Fruit fly (Drosophila melanogaster): ENCODE data around the gene CIAPIN1.

The CIAPIN1 gene

dm6 chr2L:14995594-14996463 lies 42.8 kb downstream of the CIAPIN1 start (continued):
- peak; percentile 81 for TF ChIP-seq ewg (GFP tag; optimal IDR thresholded peaks at IDR 0.05)
- TF ChIP-seq scrt (GFP tag; optimal IDR thresholded peaks at IDR 0.05): peak; percentile 96
- TF ChIP-seq CG14860 (GFP tag; IDR thresholded peaks at IDR 0.05; ENCODE audit: partially characterized antibody): no peak
- TF ChIP-seq Drgx (GFP tag; IDR thresholded peaks at IDR 0.05): peak; percentile 94
- TF ChIP-seq Vsx1 (GFP tag; optimal IDR thresholded peaks at IDR 0.05): peak; percentile 77
- TF ChIP-seq Dek (tag; optimal IDR thresholded peaks at IDR 0.05): peak; percentile 87
- peak; percentile 61 for TF ChIP-seq pb (GFP tag; optimal IDR thresholded peaks at IDR 0.05)

dm6 chr2L:14994834-14995506 lies 43.7 kb downstream of the CIAPIN1 start:
- TF ChIP-seq E2f2 (GFP tag; IDR thresholded peaks at IDR 0.05): no peak
- peak; percentile 48 for TF ChIP-seq CG7839 (tag; optimal IDR thresholded peaks at IDR 0.05)
- TF ChIP-seq C15 (GFP tag; IDR thresholded peaks at IDR 0.05): no peak
- no peak for TF ChIP-seq CG12155 (GFP tag; optimal IDR thresholded peaks at IDR 0.05)
- no peak for TF ChIP-seq CG17186 (GFP tag; optimal IDR thresholded peaks at IDR 0.05)
- TF ChIP-seq CG4820 (GFP tag; optimal IDR thresholded peaks at IDR 0.05): no peak
- peak; percentile 11 for TF ChIP-seq Xbp1 (GFP tag; optimal IDR thresholded peaks at IDR 0.05)
- no peak for TF ChIP-seq CG11723 (GFP tag; optimal IDR thresholded peaks at IDR 0.05)
- no peak for TF ChIP-seq CG1792 (GFP tag; optimal IDR thresholded peaks at IDR 0.05)
- peak; percentile 32 for TF ChIP-seq nmo (GFP tag; optimal IDR thresholded peaks at IDR 0.05)
- no peak for TF ChIP-seq CG2199 (GFP tag; IDR thresholded peaks at IDR 0.05)
- TF ChIP-seq Hr51 (GFP tag; optimal IDR thresholded peaks at IDR 0.05): peak in 1 of 2 experiments; percentile 62
- no peak for TF ChIP-seq ase (GFP tag; IDR thresholded peaks at IDR 0.05)
- no peak for TF ChIP-seq abd-A (tag; optimal IDR thresholded peaks at IDR 0.05)
- no peak for TF ChIP-seq amos (GFP tag; IDR thresholded peaks at IDR 0.05; ENCODE audit: partially characterized antibody)
- no peak for TF ChIP-seq Hmx (GFP tag; optimal IDR thresholded peaks at IDR 0.05)
- TF ChIP-seq MBD-R2 (GFP tag; IDR thresholded peaks at IDR 0.05): no peak
- no peak for TF ChIP-seq tap (tag; optimal IDR thresholded peaks at IDR 0.05)
- TF ChIP-seq Kr (GFP tag; optimal IDR thresholded peaks at IDR 0.05): no peak
- no peak for TF ChIP-seq CG6765 (GFP tag; optimal IDR thresholded peaks at IDR 0.05)
- no peak for TF ChIP-seq fd3F (GFP tag; optimal IDR thresholded peaks at IDR 0.05)
- TF ChIP-seq NfI (GFP tag; optimal IDR thresholded peaks at IDR 0.05): no peak
- TF ChIP-seq row (GFP tag; IDR thresholded peaks at IDR 0.05): 0 out of 3 replicates have a peak, but pooled peaks have one; percentile 31
- no peak for TF ChIP-seq ems (GFP tag; optimal IDR thresholded peaks at IDR 0.05)
- TF ChIP-seq mam (GFP tag; optimal IDR thresholded peaks at IDR 0.05): no peak
- TF ChIP-seq TFAM (GFP tag; optimal IDR thresholded peaks at IDR 0.05): no peak
- TF ChIP-seq CG7372 (GFP tag; IDR thresholded peaks at IDR 0.05): no peak
- TF ChIP-seq toy (GFP tag; IDR thresholded peaks at IDR 0.05): no peak
- TF ChIP-seq CG1233 (GFP tag; optimal IDR thresholded peaks at IDR 0.05): no peak
- TF ChIP-seq CG14965 (GFP tag; optimal IDR thresholded peaks at IDR 0.05; ENCODE audit: borderline replicate concordance): no peak
- no peak for TF ChIP-seq chn (GFP tag; optimal IDR thresholded peaks at IDR 0.05)
- TF ChIP-seq Dll (GFP tag; IDR thresholded peaks at IDR 0.05; ENCODE audit: partially characterized antibody): no peak
- no peak for TF ChIP-seq hkb (optimal IDR thresholded peaks at IDR 0.05)
- TF ChIP-seq hkb (GFP tag; IDR thresholded peaks at IDR 0.05): peak; percentile 7; the same call in 1 of the 2 replicates
- TF ChIP-seq CG2889 (GFP tag; IDR thresholded peaks at IDR 0.05): no peak
- TF ChIP-seq peb (GFP tag; IDR thresholded peaks at IDR 0.05): no peak
- no peak for TF ChIP-seq BtbVII (GFP tag; optimal IDR thresholded peaks at IDR 0.05)
- no peak for TF ChIP-seq al (GFP tag; IDR thresholded peaks at IDR 0.05)
- no peak for TF ChIP-seq CG6683 (GFP tag; optimal IDR thresholded peaks at IDR 0.05)
- no peak for TF ChIP-seq cg (GFP tag; optimal IDR thresholded peaks at IDR 0.05)
